Fruit fly (Drosophila melanogaster): ENCODE data around the gene chinmo.

Gene chinmo

dm6 chr2L:1615753-1616152, 35.3 kb upstream of the chinmo start (continued):
- TF ChIP-seq CG17328 (GFP tag; IDR thresholded peaks at IDR 0.05) (peak; percentile 61; the same call in 1 of the 2 replicates), B-H2 (GFP tag; optimal IDR thresholded peaks at IDR 0.05) (no peak), br (optimal IDR thresholded peaks at IDR 0.05) (no peak), CG11247 (GFP tag; IDR thresholded peaks at IDR 0.05) (peak; percentile 42; the same call in 1 of the 2 replicates), nerfin-1 (tag; optimal IDR thresholded peaks at IDR 0.05) (peak; percentile 45), CG18262 (tag; optimal IDR thresholded peaks at IDR 0.05) (peak; percentile 71), CG9727 (GFP tag; optimal IDR thresholded peaks at IDR 0.05) (peak; percentile 65), en (GFP tag; optimal IDR thresholded peaks at IDR 0.05) (peak; percentile 17), CG16813 (GFP tag; IDR thresholded peaks at IDR 0.05; ENCODE audit: partially characterized antibody) (no peak), NFAT (GFP tag; IDR thresholded peaks at IDR 0.05) (no peak; the same call in 1 of the 2 replicates), CkIIα-i1 (GFP tag; IDR thresholded peaks at IDR 0.05) (0 out of 2 replicates have a peak, but pooled peaks have one; percentile 16), da (GFP tag; optimal IDR thresholded peaks at IDR 0.05) (no peak), CG13296 (GFP tag; optimal IDR thresholded peaks at IDR 0.05) (peak; percentile 49), odd (GFP tag; optimal IDR thresholded peaks at IDR 0.05) (peak; percentile 42), CG1602 (GFP tag; optimal IDR thresholded peaks at IDR 0.05) (peak; percentile 35), CG9609 (GFP tag; optimal IDR thresholded peaks at IDR 0.05) (no peak), al (GFP tag; IDR thresholded peaks at IDR 0.05) (no peak), zen2 (GFP tag; IDR thresholded peaks at IDR 0.05; ENCODE audit: partially characterized antibody) (no peak), NK7.1 (GFP tag; optimal IDR thresholded peaks at IDR 0.05) (peak; percentile 5), emc (GFP tag; optimal IDR thresholded peaks at IDR 0.05) (no peak), CTCF (GFP tag; optimal IDR thresholded peaks at IDR 0.05) (no peak), D (optimal IDR thresholded peaks at IDR 0.05) (no peak), D (GFP tag; optimal IDR thresholded peaks at IDR 0.05) (peak; percentile 64), Dbx (GFP tag; IDR thresholded peaks at IDR 0.05) (peak; percentile 73), CG17361 (GFP tag; IDR thresholded peaks at IDR 0.05) (peak; percentile 59; the same call in 2 of the 3 replicates), CG12155 (GFP tag; optimal IDR thresholded peaks at IDR 0.05) (peak; percentile 41), CG7745 (tag; optimal IDR thresholded peaks at IDR 0.05) (no peak), Opbp (GFP tag; IDR thresholded peaks at IDR 0.05; ENCODE audit: partially characterized antibody) (no peak), Ets65A (GFP tag) (peak; percentile 88), eyg (GFP tag; optimal IDR thresholded peaks at IDR 0.05) (no peak), Eip74EF (GFP tag; optimal IDR thresholded peaks at IDR 0.05) (peak in 1 of 2 experiments; percentile 47), CrebB (tag; optimal IDR thresholded peaks at IDR 0.05) (no peak), CG7357 (GFP tag; IDR thresholded peaks at IDR 0.05) (peak; percentile 61), aop (GFP tag; IDR thresholded peaks at IDR 0.05) (no peak), CG8944 (GFP tag; optimal IDR thresholded peaks at IDR 0.05) (peak; percentile 44), chif (GFP tag; optimal IDR thresholded peaks at IDR 0.05) (peak; percentile 56 to 58), slou (GFP tag; optimal IDR thresholded peaks at IDR 0.05) (no peak), Doc3 (GFP tag; IDR thresholded peaks at IDR 0.05; ENCODE audit: partially characterized antibody) (no peak), Spps (tag; optimal IDR thresholded peaks at IDR 0.05) (peak; percentile 11), CG1647 (GFP tag; optimal IDR thresholded peaks at IDR 0.05) (no peak), ems (GFP tag; optimal IDR thresholded peaks at IDR 0.05) (peak; percentile 40), nerfin-2 (GFP tag; IDR thresholded peaks at IDR 0.05; ENCODE audit: partially characterized antibody) (no peak), CG30431 (GFP tag; optimal IDR thresholded peaks at IDR 0.05) (no peak), dati (GFP tag; IDR thresholded peaks at IDR 0.05) (no peak), Hey (tag; optimal IDR thresholded peaks at IDR 0.05) (peak; percentile 31), CG1233 (GFP tag; optimal IDR thresholded peaks at IDR 0.05) (peak; percentile 46), zfh2 (GFP tag; optimal IDR thresholded peaks at IDR 0.05) (peak; percentile 20), Dfd (GFP tag; optimal IDR thresholded peaks at IDR 0.05) (no peak), Fer1 (GFP tag; optimal IDR thresholded peaks at IDR 0.05) (peak; percentile 85), bigmax (GFP tag; optimal IDR thresholded peaks at IDR 0.05) (no peak), psq (GFP tag; optimal IDR thresholded peaks at IDR 0.05) (no peak), CG14710 (tag; optimal IDR thresholded peaks at IDR 0.05) (peak; percentile 42), Atf6 (GFP tag; IDR thresholded peaks at IDR 0.05) (peak; percentile 63)
